Worm (Caenorhabditis elegans) whole organism, early embryonic: ENCODE measurements around the gene ptr-5.

Source experiments
- B0310.2 ChIP-seq: sonication (generic microtip); optimal IDR thresholded peaks from 2 replicates; lab custom pipeline; 2016; ENCODE audit warnings: mild to moderate bottlenecking, missing genetic modification characterization, missing compliant biosample characterization
- F13C5.2 ChIP-seq: sonication (generic microtip); optimal IDR thresholded peaks from 2 replicates; lab custom pipeline; 2017; ENCODE audit warnings: mild to moderate bottlenecking, missing genetic modification characterization, inconsistent platforms, missing compliant biosample characterization
- aly-1 ChIP-seq: sonication (generic microtip); optimal IDR thresholded peaks from 2 replicates; lab custom pipeline; 2016; ENCODE audit warnings: missing genetic modification characterization, missing compliant biosample characterization
- ama-1 ChIP-seq: fragments of 150-350 bp; optimal IDR thresholded peaks from 2 replicates; lab custom pipeline; 2014
- ceh-13 ChIP-seq: fragments of 200-800 bp; sonication (Bioruptor generic); optimal IDR thresholded peaks from 2 replicates; lab custom pipeline; 2018; ENCODE audit warnings: mild to moderate bottlenecking, missing genetic modification characterization, missing compliant biosample characterization
- ceh-36 ChIP-seq: sonication (generic microtip); optimal IDR thresholded peaks from 2 replicates; lab custom pipeline; 2016; ENCODE audit warnings: missing genetic modification characterization, inconsistent platforms, missing compliant biosample characterization
- ets-7 ChIP-seq: sonication (generic microtip); optimal IDR thresholded peaks from 2 replicates; lab custom pipeline; 2016; ENCODE audit warnings: missing genotype, missing genetic modification characterization, missing compliant biosample characterization
- flt-1 ChIP-seq: fragments of 200-800 bp; sonication (Bioruptor generic); IDR thresholded peaks from 2 replicates; pipeline ENCODE4 v1.3.6; 2022; ENCODE audit warnings: missing genetic modification characterization, missing compliant biosample characterization
- hmbx-1 ChIP-seq: sonication (generic microtip); optimal IDR thresholded peaks from 2 replicates; lab custom pipeline; 2016; ENCODE audit warnings: mild to moderate bottlenecking, missing genetic modification characterization, missing compliant biosample characterization
- hmg-4 ChIP-seq: fragments of 200-800 bp; sonication (Bioruptor generic); optimal IDR thresholded peaks from 2 replicates; lab custom pipeline; 2018; ENCODE audit warnings: mild to moderate bottlenecking, missing genetic modification characterization, missing compliant biosample characterization
- hnd-1 ChIP-seq: sonication (generic microtip); optimal IDR thresholded peaks from 2 replicates; lab custom pipeline; 2016; ENCODE audit warnings: missing genetic modification characterization, missing compliant biosample characterization
- pes-1 ChIP-seq: fragments of 200-800 bp; sonication (Bioruptor generic); IDR thresholded peaks from 2 replicates; pipeline ENCODE4 v1.3.6; 2022; ENCODE audit warnings: missing genetic modification reagents, missing genetic modification characterization, missing compliant biosample characterization
- scrt-1 ChIP-seq: fragments of 200-800 bp; sonication (Bioruptor generic); IDR thresholded peaks from 2 replicates; pipeline ENCODE4 v1.3.6; 2022; ENCODE audit warnings: missing genetic modification characterization, missing compliant biosample characterization
- sea-1 ChIP-seq: fragments of 200-800 bp; sonication (Bioruptor generic); conservative IDR thresholded peaks from 2 replicates; pipeline ENCODE4 v1.3.6; 2022; ENCODE audit warnings: missing genetic modification characterization, missing compliant biosample characterization
- tbx-11 ChIP-seq: fragments of 200-800 bp; sonication (Bioruptor generic); IDR thresholded peaks from 2 replicates; pipeline ENCODE4 v1.3.6; 2022; ENCODE audit warnings: missing genetic modification characterization, missing compliant biosample characterization
- tbx-37 ChIP-seq: fragments of 200-800 bp; sonication (Bioruptor generic); conservative IDR thresholded peaks from 2 replicates; pipeline ENCODE4 v1.3.6; 2022; ENCODE audit warnings: missing genetic modification reagents, missing genetic modification characterization, missing compliant biosample characterization
- tra-4 ChIP-seq: sonication (generic microtip); optimal IDR thresholded peaks from 2 replicates; lab custom pipeline; 2017; ENCODE audit warnings: missing genetic modification characterization, missing compliant biosample characterization

ptr-5 gene

DNA sequence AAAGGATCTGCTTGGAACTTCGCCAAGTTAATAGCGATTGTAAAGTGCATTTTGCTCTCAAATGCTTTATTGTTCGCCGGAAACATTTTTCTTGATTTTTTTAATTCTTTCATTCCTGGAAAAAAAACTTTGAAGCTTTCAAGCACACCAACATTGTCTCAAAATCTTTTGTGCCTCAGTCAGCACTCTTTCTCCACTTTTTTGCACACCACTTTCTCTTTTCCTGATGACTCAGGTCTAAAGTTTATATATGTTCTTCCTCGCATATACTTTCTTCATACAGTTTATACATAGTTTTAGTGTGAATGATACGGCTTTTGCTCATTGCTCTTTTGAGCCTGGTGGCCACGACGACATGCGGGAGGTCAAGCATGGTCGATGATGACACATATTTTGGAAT, 15.4 kb downstream of the ptr-5 start, which contains the start of gene C53C11.5:
Gene C53C11.5, plus strand, starts transcription at position 301 of the 400 bp plus-strand sequence.
- TF ChIP-seq tbx-37 (GFP tag; lab: Robert Waterston, UW), result no peak
- TF ChIP-seq hmg-4 (GFP tag; lab: Kevin White, UChicago), result no peak
- no peak for TF ChIP-seq ama-1 (lab: Kevin White, UChicago)
- TF ChIP-seq ets-7 (tag; lab: Kevin White, UChicago), result no peak
- no peak for TF ChIP-seq pes-1 (GFP tag; lab: Robert Waterston, UW)
- TF ChIP-seq tbx-11 (GFP tag; lab: Robert Waterston, UW), result no peak
- no peak for TF ChIP-seq hmbx-1 (tag; lab: Kevin White, UChicago)
- no peak for TF ChIP-seq flt-1 (GFP tag; lab: Robert Waterston, UW)
- no peak for TF ChIP-seq F13C5.2 (tag; lab: Kevin White, UChicago)
- no peak for TF ChIP-seq scrt-1 (GFP tag; lab: Robert Waterston, UW)
- no peak for TF ChIP-seq B0310.2 (tag; lab: Kevin White, UChicago)

DNA sequence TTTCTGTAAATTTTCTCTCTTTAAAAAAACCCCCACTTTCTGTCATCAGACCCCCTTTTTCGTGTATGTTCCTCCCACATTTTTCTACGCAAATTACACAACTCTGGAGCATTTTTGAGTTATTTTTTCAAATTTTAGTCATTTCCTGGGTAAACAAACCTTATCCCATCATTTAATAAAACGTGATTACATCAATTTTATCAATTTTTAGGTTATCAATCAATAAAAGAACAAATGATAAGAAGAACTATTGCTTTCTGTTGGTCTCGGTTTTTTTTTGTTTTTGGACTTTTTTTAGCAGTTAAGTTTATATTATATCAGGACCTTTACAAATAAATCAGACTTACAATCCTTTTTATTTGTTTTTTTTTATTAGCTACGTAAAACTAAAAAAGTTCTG, 18.0 kb downstream of the ptr-5 start, which contains the start of gene C53C11.2:
Gene C53C11.2, plus strand, starts transcription at position 284 of the 400 bp plus-strand sequence.
- no peak for TF ChIP-seq pes-1 (GFP tag; lab: Robert Waterston, UW)
- TF ChIP-seq ama-1 (lab: Kevin White, UChicago), result no peak
- TF ChIP-seq scrt-1 (GFP tag; lab: Robert Waterston, UW), result no peak
- TF ChIP-seq ets-7 (tag; lab: Kevin White, UChicago), result no peak
- no peak for TF ChIP-seq aly-1 (tag; lab: Kevin White, UChicago)
- no peak for TF ChIP-seq F13C5.2 (tag; lab: Kevin White, UChicago)
- TF ChIP-seq B0310.2 (tag; lab: Kevin White, UChicago), result no peak
- no peak for TF ChIP-seq hnd-1
- no peak for TF ChIP-seq tra-4 (tag; lab: Kevin White, UChicago)
- no peak for TF ChIP-seq tbx-11 (GFP tag; lab: Robert Waterston, UW)
- TF ChIP-seq ceh-13 (GFP tag; lab: Kevin White, UChicago), result no peak
- no peak for TF ChIP-seq sea-1 (GFP tag; lab: Robert Waterston, UW)
- TF ChIP-seq hmg-4 (GFP tag; lab: Kevin White, UChicago), result no peak
- no peak for TF ChIP-seq tbx-37 (GFP tag; lab: Robert Waterston, UW)
- no peak for TF ChIP-seq ceh-36 (tag; lab: Kevin White, UChicago)
- TF ChIP-seq hmbx-1 (tag; lab: Kevin White, UChicago), result no peak
- TF ChIP-seq flt-1 (GFP tag; lab: Robert Waterston, UW), result no peak

DNA sequence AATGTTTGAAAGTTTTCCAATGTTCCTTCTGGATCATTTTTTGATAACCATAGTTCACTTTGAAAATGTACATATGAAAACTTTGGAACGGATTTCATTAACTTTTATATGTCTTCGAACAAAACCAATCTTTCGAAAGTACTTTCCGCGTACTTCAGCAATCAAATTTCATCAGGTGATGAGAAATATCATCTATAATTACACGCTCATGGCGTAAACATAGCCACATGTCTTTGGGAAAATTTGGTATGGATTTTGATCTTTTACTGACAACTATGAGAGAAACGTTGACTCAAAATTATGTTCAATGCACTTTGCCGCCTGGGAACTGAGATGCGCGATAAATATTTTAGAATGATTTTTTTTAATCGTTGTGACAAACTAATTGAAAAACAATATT, 20.6 kb downstream of the ptr-5 start:
- TF ChIP-seq hmg-4 (GFP tag; lab: Kevin White, UChicago), result no peak
- no peak for TF ChIP-seq F13C5.2 (tag; lab: Kevin White, UChicago)
- TF ChIP-seq scrt-1 (GFP tag; lab: Robert Waterston, UW), result no peak
- no peak for TF ChIP-seq ceh-36 (tag; lab: Kevin White, UChicago)
- no peak for TF ChIP-seq ceh-13 (GFP tag; lab: Kevin White, UChicago)
- TF ChIP-seq flt-1 (GFP tag; lab: Robert Waterston, UW), result no peak

- TF ChIP-seq B0310.2 (tag; lab: Kevin White, UChicago), result no peak
- no peak for TF ChIP-seq pes-1 (GFP tag; lab: Robert Waterston, UW)
- TF ChIP-seq ama-1 (lab: Kevin White, UChicago), result no peak
- no peak for TF ChIP-seq ets-7 (tag; lab: Kevin White, UChicago)
Observed at ce11 chrX:17340484-17340883, 22.1 kb downstream of the ptr-5 start, which contains the start of gene C53C11.1. TSS of gene C53C11.1 (plus strand) at chrX:17340784.

DNA sequence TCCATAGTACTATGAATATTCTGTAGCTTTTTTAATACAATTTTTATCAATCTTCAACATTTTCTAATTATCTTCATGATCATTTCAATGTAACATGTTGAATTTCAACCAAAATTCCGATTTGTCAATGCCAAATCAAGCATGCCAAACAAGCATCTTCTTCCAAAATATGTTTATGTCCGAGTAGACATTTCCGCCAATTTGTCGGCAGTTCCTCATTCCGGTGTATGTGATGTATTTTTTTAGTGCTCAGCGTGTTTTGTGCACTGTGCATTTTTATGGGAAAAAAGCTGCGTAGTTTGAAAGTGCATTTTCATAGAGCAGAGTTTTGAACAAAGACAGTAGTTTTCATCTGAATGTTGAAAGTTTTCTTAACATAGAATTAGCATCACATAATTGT, 31.0 kb downstream of the ptr-5 start:
- TF ChIP-seq ama-1 (lab: Kevin White, UChicago), result no peak
- no peak for TF ChIP-seq hmbx-1 (tag; lab: Kevin White, UChicago)
- no peak for TF ChIP-seq hnd-1
- no peak for TF ChIP-seq B0310.2 (tag; lab: Kevin White, UChicago)
- TF ChIP-seq ceh-36 (tag; lab: Kevin White, UChicago), result no peak
- no peak for TF ChIP-seq ets-7 (tag; lab: Kevin White, UChicago)
- TF ChIP-seq tbx-11 (GFP tag; lab: Robert Waterston, UW), result no peak
- no peak for TF ChIP-seq aly-1 (tag; lab: Kevin White, UChicago)
- no peak for TF ChIP-seq ceh-13 (GFP tag; lab: Kevin White, UChicago)

DNA sequence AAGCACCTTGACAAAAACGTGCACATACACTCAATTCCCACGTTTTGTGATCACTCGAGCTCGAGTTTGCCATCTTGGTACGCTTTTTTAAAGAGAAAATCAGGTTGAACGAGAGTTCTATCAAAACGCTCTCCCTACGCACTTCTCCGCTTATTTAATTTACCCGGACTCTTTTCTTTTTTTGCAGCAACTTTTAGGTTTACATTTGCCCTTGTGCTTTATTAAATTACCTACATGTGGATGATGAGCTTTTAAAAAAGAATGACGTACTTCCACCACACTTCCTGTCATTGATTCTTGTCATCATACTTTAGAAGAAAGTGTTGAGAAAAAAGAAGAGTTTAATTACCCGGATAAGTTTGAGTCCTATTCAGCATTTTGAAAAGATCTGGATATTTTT, 33.7 kb downstream of the ptr-5 start:
- no peak for TF ChIP-seq flt-1 (GFP tag; lab: Robert Waterston, UW)
- TF ChIP-seq ama-1 (lab: Kevin White, UChicago), result no peak
- no peak for TF ChIP-seq tra-4 (tag; lab: Kevin White, UChicago)
- TF ChIP-seq scrt-1 (GFP tag; lab: Robert Waterston, UW), result no peak
- no peak for TF ChIP-seq tbx-11 (GFP tag; lab: Robert Waterston, UW)
- TF ChIP-seq hmg-4 (GFP tag; lab: Kevin White, UChicago), result no peak
- no peak for TF ChIP-seq tbx-37 (GFP tag; lab: Robert Waterston, UW)
- no peak for TF ChIP-seq F13C5.2 (tag; lab: Kevin White, UChicago)
- no peak for TF ChIP-seq hmbx-1 (tag; lab: Kevin White, UChicago)
- TF ChIP-seq ets-7 (tag; lab: Kevin White, UChicago), result no peak
- no peak for TF ChIP-seq pes-1 (GFP tag; lab: Robert Waterston, UW)
- no peak for TF ChIP-seq sea-1 (GFP tag; lab: Robert Waterston, UW)
- no peak for TF ChIP-seq hnd-1
- no peak for TF ChIP-seq aly-1 (tag; lab: Kevin White, UChicago)

- TF ChIP-seq ama-1 (lab: Kevin White, UChicago) (no peak), sea-1 (GFP tag; lab: Robert Waterston, UW) (no peak), hnd-1 (no peak), ceh-13 (GFP tag; lab: Kevin White, UChicago) (no peak), tra-4 (tag; lab: Kevin White, UChicago) (no peak), ets-7 (tag; lab: Kevin White, UChicago) (no peak), aly-1 (tag; lab: Kevin White, UChicago) (no peak), tbx-11 (GFP tag; lab: Robert Waterston, UW) (no peak), flt-1 (GFP tag; lab: Robert Waterston, UW) (no peak), hmg-4 (GFP tag; lab: Kevin White, UChicago) (no peak)
Observed at ce11 chrX:17355462-17355861, 37.1 kb downstream of the ptr-5 start.
